Fruit fly (Drosophila melanogaster): ENCODE measurements around the gene KdelR.

KdelR gene

dm6 chr2L:10403803-10404315, 22.8 kb upstream of the KdelR start:
- no peak for TF ChIP-seq CG33017 (tag; optimal IDR thresholded peaks at IDR 0.05)
- no peak for TF ChIP-seq CG14711 (tag; optimal IDR thresholded peaks at IDR 0.05)
- TF ChIP-seq toe (GFP tag; optimal IDR thresholded peaks at IDR 0.05) = no peak
- TF ChIP-seq kay (GFP tag; ENCODE audit: borderline replicate concordance) = peak; percentile 86
- TF ChIP-seq Crg-1 (GFP tag; optimal IDR thresholded peaks at IDR 0.05) = no peak
- no peak for TF ChIP-seq CG5204 (GFP tag; optimal IDR thresholded peaks at IDR 0.05)
- peak; percentile 39 for TF ChIP-seq bab1 (GFP tag; optimal IDR thresholded peaks at IDR 0.05)

dm6 chr2L:10405008-10405654, 21.6 kb upstream of the KdelR start, which contains the start of the genes CG17768, LSm-4 and Ir31a:
Gene CG17768, minus strand, starts transcription at chr2L:10405203.
Gene LSm-4, minus strand, starts transcription at chr2L:10405203.
Gene Ir31a, plus strand, starts transcription at chr2L:10405565.
- TF ChIP-seq CG33017 (tag; optimal IDR thresholded peaks at IDR 0.05) (no peak), cic (GFP tag; optimal IDR thresholded peaks at IDR 0.05) (no peak), CG7101 (tag; optimal IDR thresholded peaks at IDR 0.05) (no peak)

- TF ChIP-seq kay (GFP tag; ENCODE audit: borderline replicate concordance) (peak; percentile 54), cic (GFP tag; optimal IDR thresholded peaks at IDR 0.05) (no peak), Clk (GFP tag; optimal IDR thresholded peaks at IDR 0.05) (peak; percentile 74), Hr96 (GFP tag; optimal IDR thresholded peaks at IDR 0.05) (no peak), CG12768 (GFP tag; optimal IDR thresholded peaks at IDR 0.05) (peak; percentile 80), toe (GFP tag; optimal IDR thresholded peaks at IDR 0.05) (no peak), ovo (GFP tag; optimal IDR thresholded peaks at IDR 0.05) (no peak), CG7045 (GFP tag; optimal IDR thresholded peaks at IDR 0.05) (peak; percentile 80), Mnt (GFP tag; optimal IDR thresholded peaks at IDR 0.05) (peak; percentile 90), CG14711 (tag; optimal IDR thresholded peaks at IDR 0.05) (peak; percentile 60), pad (GFP tag; optimal IDR thresholded peaks at IDR 0.05) (peak; percentile 64), CG33017 (tag; optimal IDR thresholded peaks at IDR 0.05) (peak; percentile 59), CG1620 (GFP tag; optimal IDR thresholded peaks at IDR 0.05) (peak; percentile 83), Crg-1 (GFP tag; optimal IDR thresholded peaks at IDR 0.05) (peak; percentile 83), CG5204 (GFP tag; optimal IDR thresholded peaks at IDR 0.05) (no peak), CG11617 (GFP tag; optimal IDR thresholded peaks at IDR 0.05) (peak; percentile 86), CG7101 (tag; optimal IDR thresholded peaks at IDR 0.05) (peak; percentile 87), tj (GFP tag; optimal IDR thresholded peaks at IDR 0.05) (peak; percentile 53), bab1 (GFP tag; optimal IDR thresholded peaks at IDR 0.05) (peak; percentile 73), cnc (optimal IDR thresholded peaks at IDR 0.05) (no peak)
Observed at dm6 chr2L:10408122-10408576, 18.5 kb upstream of the KdelR start, which contains the start of the genes Ip259 and RpS27A. Gene Ip259, plus strand, starts transcription at chr2L:10408352. Gene RpS27A, plus strand, starts transcription at chr2L:10408352.

- TF ChIP-seq CG1620 (GFP tag; optimal IDR thresholded peaks at IDR 0.05) (peak; percentile 46), ovo (GFP tag; optimal IDR thresholded peaks at IDR 0.05) (no peak), CG11617 (GFP tag; optimal IDR thresholded peaks at IDR 0.05) (peak; percentile 78), CG7045 (GFP tag; optimal IDR thresholded peaks at IDR 0.05) (peak; percentile 64), tj (GFP tag; optimal IDR thresholded peaks at IDR 0.05) (peak; percentile 39), toe (GFP tag; optimal IDR thresholded peaks at IDR 0.05) (no peak), CG5204 (GFP tag; optimal IDR thresholded peaks at IDR 0.05) (no peak), pad (GFP tag; optimal IDR thresholded peaks at IDR 0.05) (peak; percentile 52), CG12768 (GFP tag; optimal IDR thresholded peaks at IDR 0.05) (peak; percentile 61), kay (GFP tag; ENCODE audit: borderline replicate concordance) (no peak), CG14711 (tag; optimal IDR thresholded peaks at IDR 0.05) (peak; percentile 47), bab1 (GFP tag; optimal IDR thresholded peaks at IDR 0.05) (no peak), CG7101 (tag; optimal IDR thresholded peaks at IDR 0.05) (peak; percentile 60), cnc (optimal IDR thresholded peaks at IDR 0.05) (peak in 1 of 2 experiments; percentile 37), CG33017 (tag; optimal IDR thresholded peaks at IDR 0.05) (peak; percentile 41), Mnt (GFP tag; optimal IDR thresholded peaks at IDR 0.05) (peak; percentile 33), Crg-1 (GFP tag; optimal IDR thresholded peaks at IDR 0.05) (no peak), Clk (GFP tag; optimal IDR thresholded peaks at IDR 0.05) (peak; percentile 31), Hr96 (GFP tag; optimal IDR thresholded peaks at IDR 0.05) (no peak), cic (GFP tag; optimal IDR thresholded peaks at IDR 0.05) (no peak)
Observed at dm6 chr2L:10413251-10414127, 13.2 kb upstream of the KdelR start, which contains the start of the genes CG5355 and Klp31E. Gene CG5355, minus strand, starts transcription at chr2L:10413463. Gene Klp31E, plus strand, starts transcription at chr2L:10414017.

dm6 chr2L:10418981-10419380, 7.7 kb upstream of the KdelR start, which contains the start of gene RfC3:
Gene RfC3, plus strand, starts transcription at chr2L:10419190.
- TF ChIP-seq pad (GFP tag; optimal IDR thresholded peaks at IDR 0.05) (no peak), Mnt (GFP tag; optimal IDR thresholded peaks at IDR 0.05) (peak; percentile 16), kay (GFP tag; ENCODE audit: borderline replicate concordance) (peak; percentile 94)

Measured in whole organism, adult.